Fruit fly (Drosophila melanogaster) whole organism: ENCODE measurements around the gene CG5727.

Experiments used
- CG8478 ChIP-seq: fragments of >200 bp; optimal IDR thresholded peaks from 2 replicates; lab custom pipeline; 2018; ENCODE audit warnings: inconsistent platforms
- Dll ChIP-seq: fragments of >200 bp; optimal IDR thresholded peaks from 2 replicates; lab custom pipeline; 2017
- EcR ChIP-seq, 2 experiments: fragments of >200 bp; optimal IDR thresholded peaks; 2 replicates each; lab custom pipeline; 2017; ENCODE audit warnings: missing biosample characterization in 2 of 2, missing genetic modification characterization in 2 of 2, missing genetic modification reagents in 2 of 2
- pan ChIP-seq: fragments of >200 bp; optimal IDR thresholded peaks from 2 replicates; lab custom pipeline; 2017
- psq ChIP-seq: fragments of >200 bp; optimal IDR thresholded peaks from 2 replicates; lab custom pipeline; 2017
- usp ChIP-seq: fragments of >200 bp; optimal IDR thresholded peaks from 2 replicates; lab custom pipeline; 2017; ENCODE audit warnings: missing biosample characterization, missing genetic modification characterization, mixed read lengths

CG5727 gene

DNA sequence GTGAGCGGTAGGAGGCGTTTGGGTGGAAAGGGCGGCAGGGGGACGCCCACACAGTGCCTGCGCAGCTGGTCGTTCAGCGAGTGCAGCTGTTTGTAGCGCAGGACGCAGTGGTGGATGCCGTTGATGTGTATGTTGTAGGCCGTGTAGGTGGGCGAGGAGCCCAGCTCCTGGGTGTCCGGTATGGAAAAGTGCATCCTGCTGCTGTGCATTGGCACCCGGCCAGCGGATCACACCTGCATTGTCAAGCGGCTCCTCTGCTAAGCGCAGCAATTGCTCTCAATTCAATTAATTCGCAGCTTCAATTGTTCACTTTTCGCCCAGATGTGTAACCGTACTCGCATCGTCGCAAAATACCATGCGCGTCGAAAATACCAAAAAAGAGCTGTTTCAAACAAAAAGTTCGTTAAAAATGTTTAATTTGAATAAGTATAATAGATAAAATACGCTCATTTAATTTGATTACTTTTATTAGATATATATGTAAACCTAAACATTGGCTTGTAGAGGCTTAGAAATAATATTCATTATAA, 3.8 kb downstream of the CG5727 start, which contains the start of gene Snx17:
Snx17 (minus strand) TSS at position 329 of the 530 bp plus-strand sequence.
- no peak for TF ChIP-seq psq (lab: Kevin White, UChicago)

DNA sequence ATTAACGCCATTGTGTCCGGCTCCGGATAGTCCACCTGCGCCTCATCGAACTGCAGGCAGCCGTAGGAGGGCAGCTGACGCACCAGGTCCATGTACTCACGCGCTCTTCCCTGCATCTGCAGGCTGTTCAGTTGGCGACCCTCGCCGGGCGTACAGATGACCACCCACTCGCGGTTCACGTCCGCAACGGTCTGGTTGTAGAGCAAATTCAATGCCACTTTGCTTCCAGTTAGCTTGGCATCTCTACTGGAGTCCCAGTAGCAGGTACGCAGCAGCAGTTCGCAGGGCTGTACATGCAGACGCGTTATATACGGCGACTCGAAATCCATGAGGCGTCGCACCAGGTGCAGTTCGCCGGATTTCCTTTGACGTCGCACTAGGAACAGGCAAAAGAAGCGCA, 4.5 kb downstream of the CG5727 start:
- TF ChIP-seq usp (GFP tag; lab: Kevin White, UChicago) (no peak), Dll (lab: Kevin White, UChicago) (no peak), pan (lab: Kevin White, UChicago) (no peak), CG8478 (lab: Kevin White, UChicago) (no peak), EcR (GFP tag; optimal IDR thresholded peaks at IDR 0.05; lab: Kevin White, UChicago) (no peak), psq (lab: Kevin White, UChicago) (no peak)

DNA sequence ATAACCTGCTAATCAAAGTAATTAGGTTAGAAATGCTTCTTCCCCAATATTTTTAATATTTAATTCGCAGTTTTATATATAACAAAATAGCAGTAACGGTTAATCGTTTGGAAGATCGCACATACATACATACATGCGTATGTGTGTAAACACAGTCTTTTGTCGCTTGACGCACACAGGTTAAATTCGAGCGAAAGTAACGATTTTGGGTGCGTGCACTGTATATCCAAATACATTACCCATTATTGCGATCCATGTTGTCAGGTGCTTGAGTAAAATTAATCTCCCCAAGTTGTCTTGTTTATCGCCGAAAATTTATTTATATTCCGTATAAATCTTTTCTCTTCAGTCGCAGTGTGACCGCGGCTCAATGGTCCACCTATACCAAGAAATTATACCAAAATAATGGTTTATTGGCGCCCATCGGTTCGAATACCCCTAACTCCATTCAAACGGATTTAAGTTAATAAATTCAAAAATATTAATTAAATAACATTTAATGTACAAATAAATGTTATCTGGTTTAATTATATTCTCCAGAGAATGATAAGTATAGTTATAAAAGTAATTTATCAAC, 6.5 kb downstream of the CG5727 start, which contains the start of gene CG34159:
CG34159 (minus strand) TSS at position 385 of the 577 bp plus-strand sequence.
- TF ChIP-seq usp (GFP tag; lab: Kevin White, UChicago), result no peak
- TF ChIP-seq psq (lab: Kevin White, UChicago), result no peak
- TF ChIP-seq pan (lab: Kevin White, UChicago), result no peak
- no peak for TF ChIP-seq Dll (lab: Kevin White, UChicago)
- no peak for TF ChIP-seq CG8478 (lab: Kevin White, UChicago)
- TF ChIP-seq EcR (GFP tag; optimal IDR thresholded peaks at IDR 0.05; lab: Kevin White, UChicago), result no peak

DNA sequence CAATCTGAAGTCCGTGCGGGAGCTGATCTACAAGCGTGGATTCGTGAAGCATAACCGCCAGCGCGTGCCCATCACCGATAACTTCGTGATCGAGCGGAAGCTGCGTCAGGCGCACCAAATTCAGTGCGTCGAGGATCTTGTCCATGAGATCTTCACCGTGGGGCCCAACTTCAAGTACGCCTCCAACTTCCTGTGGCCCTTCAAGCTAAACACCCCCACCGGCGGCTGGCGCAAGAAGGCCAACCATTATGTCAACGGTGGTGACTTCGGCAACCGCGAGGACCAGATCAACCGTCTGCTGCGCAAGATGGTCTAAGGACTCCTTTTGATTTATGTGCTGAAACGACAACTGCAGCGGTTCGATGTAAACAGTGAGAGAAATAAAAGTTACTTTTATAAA, 8.7 kb downstream of the CG5727 start:
- TF ChIP-seq EcR (GFP tag; optimal IDR thresholded peaks at IDR 0.05; lab: Kevin White, UChicago), result no peak
- TF ChIP-seq pan (lab: Kevin White, UChicago), result no peak
- no peak for TF ChIP-seq psq (lab: Kevin White, UChicago)

DNA sequence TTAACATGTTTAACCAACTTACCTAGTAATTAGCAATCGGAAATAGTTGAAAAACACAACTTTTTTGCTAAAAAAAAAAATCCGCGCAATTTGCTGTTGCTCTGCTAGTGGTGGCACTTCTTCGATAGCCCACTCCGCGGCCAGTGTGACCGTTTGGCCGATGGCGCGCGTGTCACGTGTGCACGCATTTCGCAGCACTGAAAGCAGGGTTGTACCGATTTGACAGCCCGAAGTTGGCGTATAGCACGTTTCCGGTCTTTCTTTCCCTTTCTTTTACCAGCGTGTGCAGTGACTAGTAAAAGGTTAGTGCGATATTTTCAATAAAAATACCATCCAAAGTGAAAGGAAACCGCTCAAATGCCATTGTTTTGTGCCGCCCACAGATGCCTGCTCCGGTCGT, 9.6 kb downstream of the CG5727 start, which contains the start of the genes Ripalpha and RpL7:
Ripalpha (minus strand) TSS at position 128 of the 400 bp plus-strand sequence.
RpL7 (plus strand) TSS at position 158 of the 400 bp plus-strand sequence.
- TF ChIP-seq pan (lab: Kevin White, UChicago) (no peak), usp (GFP tag; lab: Kevin White, UChicago) (no peak), CG8478 (lab: Kevin White, UChicago) (no peak), psq (lab: Kevin White, UChicago) (no peak), Dll (lab: Kevin White, UChicago) (no peak), EcR (GFP tag; optimal IDR thresholded peaks at IDR 0.05; lab: Kevin White, UChicago) (no peak)

DNA sequence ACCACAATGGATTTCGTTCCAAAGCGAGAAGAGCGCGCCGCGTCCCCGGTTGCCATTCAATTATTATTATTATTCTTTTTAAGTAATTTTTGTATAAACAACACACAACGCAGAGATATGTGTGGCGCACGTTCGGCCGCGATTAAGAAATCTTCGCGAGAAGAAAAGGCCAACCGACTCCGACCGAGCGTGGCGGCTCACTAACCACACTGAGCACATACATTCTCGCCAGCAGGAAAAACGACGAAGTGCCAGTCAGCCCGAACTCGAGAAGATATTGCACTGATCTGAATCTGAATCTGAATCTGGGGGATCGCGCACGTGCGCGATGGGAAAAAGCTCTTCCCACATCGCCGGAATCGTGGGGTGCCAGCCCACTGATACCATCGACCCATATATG, 11.6 kb downstream of the CG5727 start, which contains the start of gene Sur:
Sur (minus strand) TSS at position 207 of the 400 bp plus-strand sequence.
- TF ChIP-seq EcR (GFP tag; optimal IDR thresholded peaks at IDR 0.05; lab: Kevin White, UChicago) (no peak), psq (lab: Kevin White, UChicago) (no peak), usp (GFP tag; lab: Kevin White, UChicago) (no peak), Dll (lab: Kevin White, UChicago) (no peak), CG8478 (lab: Kevin White, UChicago) (no peak), pan (lab: Kevin White, UChicago) (no peak)

DNA sequence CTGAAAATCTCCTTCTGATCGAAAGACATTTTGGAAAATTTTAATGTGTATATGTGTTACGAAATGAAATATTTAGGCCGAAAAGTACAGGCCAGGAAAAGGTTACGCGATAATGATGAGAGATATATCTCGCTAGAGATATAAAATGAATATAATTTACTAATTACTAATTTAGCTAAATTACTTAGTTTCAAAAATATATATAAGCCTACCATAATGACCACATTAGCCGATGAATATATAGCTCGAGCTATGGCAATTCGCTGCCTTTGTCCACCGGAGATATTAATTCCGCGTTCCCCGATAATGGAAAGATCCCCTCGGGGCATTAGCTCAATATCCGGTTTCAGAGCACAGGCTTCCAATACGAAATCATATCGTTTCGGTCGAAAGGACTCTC, 19.1 kb downstream of the CG5727 start, which contains the start of gene Fum4:
Fum4 (minus strand) TSS at position 101 of the 400 bp plus-strand sequence.
- no peak for TF ChIP-seq pan (lab: Kevin White, UChicago)
- no peak for TF ChIP-seq Dll (lab: Kevin White, UChicago)
- TF ChIP-seq CG8478 (lab: Kevin White, UChicago), result no peak
- no peak for TF ChIP-seq EcR (GFP tag; optimal IDR thresholded peaks at IDR 0.05; lab: Kevin White, UChicago)
- no peak for TF ChIP-seq psq (lab: Kevin White, UChicago)
- TF ChIP-seq usp (GFP tag; lab: Kevin White, UChicago), result no peak

DNA sequence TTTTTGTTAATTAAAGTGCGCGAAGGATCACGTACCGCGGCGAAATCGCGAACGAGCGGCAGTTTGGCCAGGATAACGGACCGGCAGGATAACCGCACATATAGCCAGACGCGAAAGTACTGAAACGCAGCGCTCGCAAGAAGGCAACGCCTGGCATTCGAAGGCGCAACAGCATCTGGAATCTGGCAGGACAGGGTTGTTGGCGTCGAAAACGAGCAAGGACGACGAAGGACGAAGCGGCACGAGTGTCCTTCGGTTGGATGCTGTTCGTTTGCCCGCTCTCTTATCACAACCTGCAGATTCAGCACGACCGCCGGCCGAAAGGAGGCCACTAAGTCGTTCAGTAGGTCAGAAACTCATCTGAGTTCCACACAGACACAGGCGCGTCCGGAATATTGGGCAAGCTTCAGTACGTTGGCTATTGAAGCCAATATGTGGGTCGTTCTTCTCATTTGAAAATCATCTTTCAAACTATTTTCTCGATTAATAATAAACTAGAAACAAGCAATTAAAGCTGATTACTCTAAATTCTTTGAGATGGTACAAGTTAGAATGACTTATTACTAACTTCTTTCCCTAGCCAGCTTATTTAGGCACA, 30.2 kb downstream of the CG5727 start, which contains the start of gene CG44153:
CG44153 (minus strand) TSS at position 75 of the 598 bp plus-strand sequence.
- TF ChIP-seq pan (lab: Kevin White, UChicago) (no peak), EcR (GFP tag; optimal IDR thresholded peaks at IDR 0.05; lab: Kevin White, UChicago) (no peak), Dll (lab: Kevin White, UChicago) (no peak), usp (GFP tag; lab: Kevin White, UChicago) (no peak), psq (lab: Kevin White, UChicago) (no peak), CG8478 (lab: Kevin White, UChicago) (no peak)

DNA sequence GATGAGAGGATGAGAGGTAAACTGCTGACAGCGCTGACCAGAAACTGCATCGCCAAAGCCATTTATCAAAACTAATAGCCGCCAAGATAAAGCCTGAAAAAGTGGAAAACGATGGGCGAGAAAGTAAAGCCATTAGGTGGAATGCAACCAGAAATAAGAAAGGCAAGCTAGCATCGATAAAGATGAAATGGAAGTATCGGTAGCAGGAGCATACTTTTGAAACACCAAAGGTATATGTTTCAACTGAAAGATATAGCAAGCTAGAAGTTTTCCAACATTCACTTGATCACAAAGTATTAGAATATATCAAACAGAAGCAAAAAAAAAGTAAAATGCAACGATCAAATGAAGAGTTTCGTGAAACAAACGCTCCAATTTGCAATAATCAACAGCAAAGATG, 38.1 kb downstream of the CG5727 start, which contains the start of gene CG13137:
CG13137 (plus strand) TSS at position 301 of the 400 bp plus-strand sequence.
- no peak for TF ChIP-seq CG8478 (lab: Kevin White, UChicago)
- no peak for TF ChIP-seq usp (GFP tag; lab: Kevin White, UChicago)
- no peak for TF ChIP-seq pan (lab: Kevin White, UChicago)
- TF ChIP-seq EcR (GFP tag; optimal IDR thresholded peaks at IDR 0.05; lab: Kevin White, UChicago), result no peak
- no peak for TF ChIP-seq Dll (lab: Kevin White, UChicago)
- TF ChIP-seq psq (lab: Kevin White, UChicago), result no peak
